Fruit fly (Drosophila melanogaster) whole organism, embryonic: ENCODE data around the gene CG14915.
A peak's percentile ranks its signal among the peaks of the same experiment; 100 is the strongest.

Source experiments
- Adf1 ChIP-seq: fragments of 200-800 bp; sonication (Bioruptor generic); IDR thresholded peaks from 2 replicates; pipeline ENCODE4 v1.3.6; 2022; ENCODE audit warnings: missing biosample characterization, missing genetic modification characterization
- B-H1 ChIP-seq: fragments of 200-800 bp; sonication (Bioruptor generic); IDR thresholded peaks from 3 replicates; pipeline ENCODE4 v1.3.6; 2022; ENCODE audit warnings: missing biosample characterization, missing genetic modification characterization
- CG10979 ChIP-seq: fragments of 200-800 bp; sonication (Bioruptor generic); optimal IDR thresholded peaks from 2 replicates; lab custom pipeline; 2018; ENCODE audit warnings: missing biosample characterization, mild to moderate bottlenecking, missing genetic modification characterization, moderate library complexity
- CG11560 ChIP-seq: fragments of 200-800 bp; sonication (Bioruptor generic); IDR thresholded peaks from 3 replicates; pipeline ENCODE4 v1.3.6; 2022; ENCODE audit warnings: missing biosample characterization, missing genetic modification characterization
- CG11695 ChIP-seq: fragments of 200-800 bp; sonication (Bioruptor generic); IDR thresholded peaks from 3 replicates; pipeline ENCODE4 v1.3.6; 2022; ENCODE audit warnings: missing biosample characterization, missing genetic modification characterization
- CG13775 ChIP-seq: fragments of 200-800 bp; sonication (Bioruptor generic); optimal IDR thresholded peaks from 3 replicates; lab custom pipeline; 2017; ENCODE audit warnings: missing biosample characterization, mild to moderate bottlenecking, missing genetic modification characterization
- CG1602 ChIP-seq: fragments of 200-800 bp; sonication (Bioruptor generic); optimal IDR thresholded peaks from 3 replicates; lab custom pipeline; 2016; ENCODE audit warnings: missing biosample characterization, missing genetic modification characterization
- CG17568 ChIP-seq: fragments of 200-800 bp; sonication (Bioruptor generic); optimal IDR thresholded peaks from 2 replicates; lab custom pipeline; 2018; ENCODE audit warnings: missing biosample characterization, mild to moderate bottlenecking, missing genetic modification characterization, moderate library complexity
- CG2875 ChIP-seq: fragments of 200-800 bp; sonication (Bioruptor generic); optimal IDR thresholded peaks from 2 replicates; lab custom pipeline; 2017; ENCODE audit warnings: missing biosample characterization, mild to moderate bottlenecking, missing genetic modification characterization, missing genetic modification reagents
- CG33557 ChIP-seq: fragments of 200-800 bp; sonication (Bioruptor generic); optimal IDR thresholded peaks from 2 replicates; lab custom pipeline; 2019; ENCODE audit warnings: missing biosample characterization, mild to moderate bottlenecking, missing genetic modification characterization, moderate library complexity
- CG3726 ChIP-seq: fragments of 200-800 bp; sonication (Bioruptor generic); IDR thresholded peaks from 3 replicates; pipeline ENCODE4, ENCODE4 v1.3.6; 2022; ENCODE audit warnings: missing biosample characterization, missing genetic modification characterization
- CG4282 ChIP-seq: fragments of 200-800 bp; sonication (Bioruptor generic); optimal IDR thresholded peaks from 2 replicates; lab custom pipeline; 2016; ENCODE audit warnings: missing biosample characterization, missing genetic modification characterization
- CG4730 ChIP-seq: fragments of 200-800 bp; sonication (Bioruptor generic); IDR thresholded peaks from 2 replicates; pipeline ENCODE4 v1.3.6; 2022; ENCODE audit warnings: missing biosample characterization, missing genetic modification characterization
- CG8089 ChIP-seq: fragments of 200-800 bp; sonication (Bioruptor generic); optimal IDR thresholded peaks from 3 replicates; lab custom pipeline; 2016; ENCODE audit warnings: missing biosample characterization, missing genetic modification characterization
- CG9727 ChIP-seq: fragments of 200-800 bp; sonication (Bioruptor generic); optimal IDR thresholded peaks from 3 replicates; lab custom pipeline; 2017; ENCODE audit warnings: missing biosample characterization, mild to moderate bottlenecking, missing genetic modification characterization
- CG9797 ChIP-seq: fragments of 200-800 bp; sonication (Bioruptor generic); optimal IDR thresholded peaks from 3 replicates; lab custom pipeline; 2018; ENCODE audit warnings: missing biosample characterization, mild to moderate bottlenecking, missing genetic modification characterization
- D19A ChIP-seq: fragments of 200-800 bp; optimal IDR thresholded peaks from 3 replicates; lab custom pipeline; 2019; ENCODE audit warnings: missing biosample characterization, mild to moderate bottlenecking, missing genetic modification characterization, moderate library complexity
- Dip2 ChIP-seq: fragments of 200-800 bp; sonication (Bioruptor generic); IDR thresholded peaks from 2 replicates; pipeline ENCODE4 v1.3.6; 2022; ENCODE audit warnings: missing biosample characterization, missing genetic modification characterization
- Gsc ChIP-seq: fragments of 200-800 bp; sonication (Bioruptor generic); IDR thresholded peaks from 2 replicates; pipeline ENCODE4 v1.3.6; 2022; ENCODE audit warnings: missing biosample characterization, missing genetic modification characterization
- NC2α ChIP-seq: fragments of 200-800 bp; sonication (Bioruptor generic); optimal IDR thresholded peaks from 2 replicates; lab custom pipeline; 2016; ENCODE audit warnings: missing biosample characterization, missing genetic modification characterization
- NC2β ChIP-seq: fragments of 200-800 bp; sonication (Bioruptor generic); optimal IDR thresholded peaks from 2 replicates; lab custom pipeline; 2016; ENCODE audit warnings: missing biosample characterization, missing genetic modification characterization
- Optix ChIP-seq: fragments of 200-800 bp; sonication (Bioruptor generic); IDR thresholded peaks from 3 replicates; pipeline ENCODE4 v1.3.6; 2022; ENCODE audit warnings: missing biosample characterization, missing genetic modification characterization
- PHDP ChIP-seq: fragments of 200-800 bp; sonication (Bioruptor generic); optimal IDR thresholded peaks from 3 replicates; lab custom pipeline; 2018; ENCODE audit warnings: missing biosample characterization, mild to moderate bottlenecking, missing genetic modification characterization, moderate library complexity
- Rx ChIP-seq: fragments of 200-800 bp; sonication (Bioruptor generic); IDR thresholded peaks from 2 replicates; pipeline ENCODE4 v1.3.6; 2022; ENCODE audit warnings: missing biosample characterization, missing genetic modification characterization
- Scr ChIP-seq: fragments of 200-800 bp; sonication (Bioruptor generic); IDR thresholded peaks from 2 replicates; pipeline ENCODE4 v1.3.6; 2022; ENCODE audit warnings: missing biosample characterization, missing genetic modification characterization; ENCODE audit not compliant: partially characterized antibody
- Six4 ChIP-seq: fragments of 200-800 bp; sonication (Bioruptor generic); optimal IDR thresholded peaks from 2 replicates; lab custom pipeline; 2016; ENCODE audit warnings: missing biosample characterization, missing genetic modification characterization
- bcd ChIP-seq: fragments of 200-800 bp; sonication (Bioruptor generic); optimal IDR thresholded peaks from 2 replicates; lab custom pipeline; 2017; ENCODE audit warnings: missing biosample characterization, mild to moderate bottlenecking, missing genetic modification characterization
- cad ChIP-seq: fragments of >200 bp; optimal IDR thresholded peaks from 2 replicates; lab custom pipeline; 2017; ENCODE audit warnings: missing biosample characterization, missing genetic modification characterization
- dati ChIP-seq: fragments of 200-800 bp; sonication (Bioruptor generic); IDR thresholded peaks from 2 replicates; pipeline ENCODE4 v1.3.6; 2022; ENCODE audit warnings: missing biosample characterization, missing genetic modification characterization
- dimm ChIP-seq: fragments of 200-800 bp; sonication (Bioruptor generic); IDR thresholded peaks from 2 replicates; pipeline ENCODE4 v1.3.6; 2022; ENCODE audit warnings: missing biosample characterization, missing genetic modification characterization
- fd102C ChIP-seq: fragments of 200-800 bp; sonication (Bioruptor generic); optimal IDR thresholded peaks from 2 replicates; lab custom pipeline; 2018; ENCODE audit warnings: missing biosample characterization, mild to moderate bottlenecking, missing genetic modification characterization, moderate library complexity
- fd96Cb ChIP-seq: fragments of 200-800 bp; sonication (Bioruptor generic); optimal IDR thresholded peaks from 2 replicates; lab custom pipeline; 2018; ENCODE audit warnings: missing biosample characterization, mild to moderate bottlenecking, missing genetic modification characterization, moderate library complexity
- ftz-f1 ChIP-seq: fragments of 200-800 bp; sonication (Bioruptor generic); optimal IDR thresholded peaks from 2 replicates; lab custom pipeline; 2016; ENCODE audit warnings: missing biosample characterization, missing genetic modification characterization
- gem ChIP-seq: fragments of 200-800 bp; sonication (Bioruptor generic); optimal IDR thresholded peaks from 2 replicates; lab custom pipeline; 2019; ENCODE audit warnings: missing biosample characterization, mild to moderate bottlenecking, missing genetic modification characterization, moderate library complexity
- grau ChIP-seq: fragments of 200-800 bp; optimal IDR thresholded peaks from 3 replicates; lab custom pipeline; 2019; ENCODE audit warnings: missing biosample characterization, mild to moderate bottlenecking, missing genetic modification characterization, moderate library complexity
- gt ChIP-seq: fragments of 200-800 bp; sonication (Bioruptor generic); IDR thresholded peaks from 2 replicates; pipeline ENCODE4 v1.3.6; 2022; ENCODE audit warnings: missing biosample characterization, missing genetic modification characterization
- jumu ChIP-seq: fragments of 200-800 bp; sonication (Bioruptor generic); optimal IDR thresholded peaks from 3 replicates; lab custom pipeline; 2016; ENCODE audit warnings: missing biosample characterization, missing genetic modification characterization
- ken ChIP-seq: fragments of 200-800 bp; sonication (Bioruptor generic); IDR thresholded peaks from 3 replicates; pipeline ENCODE4 v1.3.6; 2022; ENCODE audit warnings: missing biosample characterization, missing genetic modification characterization
- kni ChIP-seq: fragments of 200-800 bp; sonication (Bioruptor generic); optimal IDR thresholded peaks from 3 replicates; lab custom pipeline; 2017; ENCODE audit warnings: mild to moderate bottlenecking, missing biosample characterization, missing genetic modification reagents, missing genetic modification characterization
- knrl ChIP-seq: fragments of 200-800 bp; sonication (Bioruptor generic); IDR thresholded peaks from 3 replicates; pipeline ENCODE4 v1.3.6; 2022; ENCODE audit warnings: missing biosample characterization, missing genetic modification characterization; ENCODE audit not compliant: partially characterized antibody
- nau ChIP-seq: fragments of 200-800 bp; sonication (Bioruptor generic); optimal IDR thresholded peaks from 3 replicates; lab custom pipeline; 2017; ENCODE audit warnings: missing biosample characterization, mild to moderate bottlenecking, missing genetic modification characterization, missing genetic modification reagents
- odd ChIP-seq: fragments of 200-800 bp; sonication (Bioruptor generic); optimal IDR thresholded peaks from 2 replicates; lab custom pipeline; 2017; ENCODE audit warnings: missing biosample characterization, mild to moderate bottlenecking, missing genetic modification characterization
- otp ChIP-seq: fragments of 200-800 bp; sonication (Bioruptor generic); IDR thresholded peaks from 3 replicates; pipeline ENCODE4, ENCODE4 v1.3.6; 2022; ENCODE audit warnings: missing biosample characterization, missing genetic modification characterization
- scrt ChIP-seq: fragments of 200-800 bp; sonication (Bioruptor generic); optimal IDR thresholded peaks from 2 replicates; lab custom pipeline; 2018; ENCODE audit warnings: missing biosample characterization, mild to moderate bottlenecking, missing genetic modification characterization, moderate library complexity
- sqz ChIP-seq: fragments of 200-800 bp; sonication (Bioruptor generic); optimal IDR thresholded peaks from 3 replicates; lab custom pipeline; 2018; ENCODE audit warnings: missing biosample characterization, mild to moderate bottlenecking, missing genetic modification characterization
- toy ChIP-seq: fragments of 200-800 bp; sonication (Bioruptor generic); IDR thresholded peaks from 2 replicates; pipeline ENCODE4 v1.3.6; 2022; ENCODE audit warnings: missing biosample characterization, missing genetic modification characterization
- trem ChIP-seq: fragments of 200-800 bp; optimal IDR thresholded peaks from 3 replicates; lab custom pipeline; 2019; ENCODE audit warnings: missing biosample characterization, mild to moderate bottlenecking, missing genetic modification characterization, moderate library complexity
- vfl ChIP-seq: fragments of 200-800 bp; sonication (Bioruptor generic); optimal IDR thresholded peaks from 2 replicates; lab custom pipeline; 2016; ENCODE audit warnings: missing biosample characterization, missing genetic modification characterization
- vnd ChIP-seq: fragments of 200-800 bp; sonication (Bioruptor generic); IDR thresholded peaks from 3 replicates; pipeline ENCODE4 v1.3.6; 2022; ENCODE audit warnings: missing biosample characterization, missing genetic modification characterization; ENCODE audit not compliant: partially characterized antibody

CG14915 gene

dm6 chr2L:11037583-11038517 is 33.0 kb upstream of the CG14915 start (continued):
- TF ChIP-seq CG4730 (GFP tag; lab: Robert Waterston, UW) (peak; percentile 22; the same call in 1 of the 2 replicates), sqz (no peak), trem (tag; lab: Kevin White, UChicago) (peak; percentile 32), Scr (GFP tag; lab: Robert Waterston, UW) (no peak), scrt (GFP tag; lab: Kevin White, UChicago) (no peak), CG17568 (GFP tag; lab: Kevin White, UChicago) (peak; percentile 9), gem (peak; percentile 87), Dip2 (GFP tag; lab: Robert Waterston, UW) (no peak), grau (tag; lab: Kevin White, UChicago) (peak; percentile 69), toy (GFP tag; lab: Robert Waterston, UW) (no peak), Gsc (GFP tag; lab: Robert Waterston, UW) (no peak), cad (GFP tag; lab: Kevin White, UChicago) (no peak), nau (GFP tag; lab: Kevin White, UChicago) (peak; percentile 34), vfl (peak; percentile 11), CG33557 (GFP tag; lab: Kevin White, UChicago) (peak; percentile 15), knrl (no peak), Optix (GFP tag; lab: Robert Waterston, UW) (0 out of 3 replicates have a peak, but pooled peaks have one; percentile 7), fd96Cb (tag; lab: Kevin White, UChicago) (peak; percentile 44), kni (peak; percentile 95), CG4282 (GFP tag; lab: Kevin White, UChicago) (peak; percentile 44), otp (peak; percentile 28; the same call in 1 of the 3 replicates), fd102C (GFP tag; lab: Kevin White, UChicago) (no peak), CG2875 (GFP tag; lab: Kevin White, UChicago) (peak; percentile 17), bcd (GFP tag; lab: Kevin White, UChicago) (no peak), B-H1 (no peak; the same call in 2 of the 3 replicates), vnd (GFP tag; lab: Robert Waterston, UW) (no peak), NC2α (GFP tag; lab: Kevin White, UChicago) (peak; percentile 58), CG9797 (no peak), ken (GFP tag; lab: Robert Waterston, UW) (no peak; the same call in 2 of the 3 replicates), CG10979 (tag; lab: Kevin White, UChicago) (peak; percentile 74), dimm (no peak), ftz-f1 (GFP tag; lab: Kevin White, UChicago) (peak; percentile 17), dati (GFP tag; lab: Robert Waterston, UW) (no peak), Six4 (GFP tag; lab: Kevin White, UChicago) (no peak), CG11695 (0 out of 3 replicates have a peak, but pooled peaks have one; percentile 45), CG1602 (GFP tag; lab: Kevin White, UChicago) (peak; percentile 70), Adf1 (GFP tag; lab: Robert Waterston, UW) (no peak), odd (peak; percentile 2), CG13775 (GFP tag; lab: Kevin White, UChicago) (peak; percentile 50), CG3726 (GFP tag; lab: Robert Waterston, UW) (no peak), CG8089 (GFP tag; lab: Kevin White, UChicago) (no peak), CG9727 (GFP tag; lab: Kevin White, UChicago) (peak; percentile 54), PHDP (tag; lab: Kevin White, UChicago) (peak; percentile 68), gt (GFP tag; lab: Robert Waterston, UW) (no peak), Rx (GFP tag; lab: Robert Waterston, UW) (no peak), CG11560 (no peak), D19A (peak; percentile 64), NC2β (GFP tag; lab: Kevin White, UChicago) (peak; percentile 20), jumu (GFP tag; lab: Kevin White, UChicago) (no peak)
